Fruit fly (Drosophila melanogaster) whole organism, embryonic: Measurements from ENCODE around the gene Ssl2.

Source experiments
- CG10267 ChIP-seq: fragments of 200-800 bp; sonication (Bioruptor generic); optimal IDR thresholded peaks from 2 replicates; lab custom pipeline; 2018; ENCODE audit warnings: missing biosample characterization, mild to moderate bottlenecking, missing genetic modification characterization, moderate library complexity
- CG12659 ChIP-seq: fragments of 200-800 bp; sonication (Bioruptor generic); optimal IDR thresholded peaks from 3 replicates; lab custom pipeline; 2017; ENCODE audit warnings: mild to moderate bottlenecking, missing biosample characterization, missing genetic modification reagents, missing genetic modification characterization
- CG12942 ChIP-seq: fragments of 200-800 bp; sonication (Bioruptor generic); optimal IDR thresholded peaks from 3 replicates; lab custom pipeline; 2016; ENCODE audit warnings: missing biosample characterization, missing genetic modification characterization
- CG13894 ChIP-seq: fragments of 200-800 bp; sonication (Bioruptor generic); optimal IDR thresholded peaks from 3 replicates; lab custom pipeline; 2018; ENCODE audit warnings: missing biosample characterization, mild to moderate bottlenecking, missing genetic modification characterization, moderate library complexity
- CG14667 ChIP-seq: fragments of 200-800 bp; sonication (Bioruptor generic); IDR thresholded peaks from 2 replicates; pipeline ENCODE4 v1.3.6; 2022; ENCODE audit warnings: missing biosample characterization, missing genetic modification characterization
- CG15601 ChIP-seq: fragments of 200-800 bp; sonication (Bioruptor generic); optimal IDR thresholded peaks from 3 replicates; lab custom pipeline; 2019; ENCODE audit warnings: missing biosample characterization, mild to moderate bottlenecking, missing genetic modification characterization, moderate library complexity
- CG15696 ChIP-seq: fragments of 200-800 bp; sonication (Bioruptor generic); optimal IDR thresholded peaks from 2 replicates; lab custom pipeline; 2019; ENCODE audit warnings: missing biosample characterization, mild to moderate bottlenecking, missing genetic modification characterization, moderate library complexity
- CG31224 ChIP-seq: fragments of 200-800 bp; sonication (Bioruptor generic); IDR thresholded peaks from 2 replicates; pipeline ENCODE4 v1.3.6; 2022; ENCODE audit warnings: missing biosample characterization, missing genetic modification characterization
- CG33557 ChIP-seq: fragments of 200-800 bp; sonication (Bioruptor generic); optimal IDR thresholded peaks from 2 replicates; lab custom pipeline; 2019; ENCODE audit warnings: missing biosample characterization, mild to moderate bottlenecking, missing genetic modification characterization, moderate library complexity
- CG3726 ChIP-seq: fragments of 200-800 bp; sonication (Bioruptor generic); IDR thresholded peaks from 3 replicates; pipeline ENCODE4, ENCODE4 v1.3.6; 2022; ENCODE audit warnings: missing biosample characterization, missing genetic modification characterization
- CG5180 ChIP-seq: fragments of 200-800 bp; sonication (Bioruptor generic); optimal IDR thresholded peaks from 3 replicates; lab custom pipeline; 2017; ENCODE audit warnings: missing biosample characterization, missing genetic modification characterization, mild to moderate bottlenecking, moderate library complexity, missing genetic modification reagents
- CG7372 ChIP-seq: fragments of 200-800 bp; sonication (Bioruptor generic); IDR thresholded peaks from 2 replicates; pipeline ENCODE4 v1.3.6; 2022; ENCODE audit warnings: missing biosample characterization, missing genetic modification characterization
- CG9609 ChIP-seq: fragments of 200-800 bp; sonication (Bioruptor generic); optimal IDR thresholded peaks from 3 replicates; lab custom pipeline; 2016; ENCODE audit warnings: missing biosample characterization, missing genetic modification characterization
- CG9797 ChIP-seq: fragments of 200-800 bp; sonication (Bioruptor generic); optimal IDR thresholded peaks from 3 replicates; lab custom pipeline; 2018; ENCODE audit warnings: missing biosample characterization, mild to moderate bottlenecking, missing genetic modification characterization
- Chrac-16 ChIP-seq: fragments of 200-800 bp; sonication (Bioruptor generic); optimal IDR thresholded peaks from 3 replicates; lab custom pipeline; 2016; ENCODE audit warnings: missing biosample characterization, missing genetic modification characterization
- D19A ChIP-seq: fragments of 200-800 bp; optimal IDR thresholded peaks from 3 replicates; lab custom pipeline; 2019; ENCODE audit warnings: missing biosample characterization, mild to moderate bottlenecking, missing genetic modification characterization, moderate library complexity
- Deaf1 ChIP-seq: fragments of 200-800 bp; optimal IDR thresholded peaks from 3 replicates; lab custom pipeline; 2019; ENCODE audit warnings: missing biosample characterization, mild to moderate bottlenecking, missing genetic modification characterization, moderate library complexity
- Doc2 ChIP-seq: fragments of 200-800 bp; sonication (Bioruptor generic); IDR thresholded peaks from 2 replicates; pipeline ENCODE4 v1.3.6; 2022; ENCODE audit warnings: missing biosample characterization, missing genetic modification characterization
- Fer1 ChIP-seq: fragments of 200-800 bp; sonication (Bioruptor generic); optimal IDR thresholded peaks from 2 replicates; lab custom pipeline; 2017; ENCODE audit warnings: missing biosample characterization, mild to moderate bottlenecking, missing genetic modification characterization
- HLHmδ ChIP-seq: fragments of 200-800 bp; sonication (Bioruptor generic); optimal IDR thresholded peaks from 2 replicates; lab custom pipeline; 2018; ENCODE audit warnings: missing biosample characterization, mild to moderate bottlenecking, missing genetic modification characterization, moderate library complexity
- Hr51 ChIP-seq, 2 experiments: fragments of 200-800 bp; sonication (Bioruptor generic); optimal IDR thresholded peaks; 2 replicates in 1 of 2; 3 replicates in 1 of 2; lab custom pipeline; 2016 to 2018; ENCODE audit warnings: missing biosample characterization in 2 of 2, missing genetic modification characterization in 2 of 2, mild to moderate bottlenecking in 1 of 2, moderate library complexity in 1 of 2
- Hr78 ChIP-seq, 2 experiments: fragments of 200-800 bp in 1 of 2; fragments of >200 bp in 1 of 2; sonication (Bioruptor generic) in 1 of 2; optimal IDR thresholded peaks; 2 replicates each; lab custom pipeline; 2017 to 2019; ENCODE audit warnings: missing biosample characterization in 2 of 2, missing genetic modification characterization in 2 of 2, mild to moderate bottlenecking in 1 of 2, moderate library complexity in 1 of 2
- MESR4 ChIP-seq: fragments of 200-800 bp; sonication (Bioruptor generic); optimal IDR thresholded peaks from 2 replicates; lab custom pipeline; 2018; ENCODE audit warnings: missing biosample characterization, mild to moderate bottlenecking, missing genetic modification characterization, moderate library complexity
- Meics ChIP-seq: fragments of 200-800 bp; sonication (Bioruptor generic); optimal IDR thresholded peaks from 2 replicates; lab custom pipeline; 2017; ENCODE audit warnings: missing biosample characterization, mild to moderate bottlenecking, missing genetic modification characterization
- Mes4 ChIP-seq: fragments of 200-800 bp; sonication (Bioruptor generic); optimal IDR thresholded peaks from 2 replicates; lab custom pipeline; 2016; ENCODE audit warnings: missing biosample characterization, missing genetic modification characterization
- NC2α ChIP-seq: fragments of 200-800 bp; sonication (Bioruptor generic); optimal IDR thresholded peaks from 2 replicates; lab custom pipeline; 2016; ENCODE audit warnings: missing biosample characterization, missing genetic modification characterization
- Xrp1 ChIP-seq: fragments of 200-800 bp; sonication (Bioruptor generic); IDR thresholded peaks from 2 replicates; pipeline ENCODE4 v1.3.6; 2022; ENCODE audit warnings: missing biosample characterization, missing genetic modification characterization
- abd-A ChIP-seq: fragments of 200-800 bp; sonication (Bioruptor generic); optimal IDR thresholded peaks from 3 replicates; lab custom pipeline; 2019; ENCODE audit warnings: missing biosample characterization, mild to moderate bottlenecking, missing genetic modification characterization, moderate library complexity
- ase ChIP-seq: fragments of 200-800 bp; sonication (Bioruptor generic); IDR thresholded peaks from 3 replicates; pipeline ENCODE4 v1.3.6; 2022; ENCODE audit warnings: missing biosample characterization, missing genetic modification characterization
- btn ChIP-seq: fragments of 200-800 bp; sonication (Bioruptor generic); optimal IDR thresholded peaks from 2 replicates; lab custom pipeline; 2016; ENCODE audit warnings: missing biosample characterization, missing genetic modification characterization
- cad ChIP-seq: fragments of >200 bp; optimal IDR thresholded peaks from 2 replicates; lab custom pipeline; 2017; ENCODE audit warnings: missing biosample characterization, missing genetic modification characterization
- chinmo ChIP-seq: fragments of 200-800 bp; sonication (Bioruptor generic); IDR thresholded peaks from 4 replicates; pipeline ENCODE4 v1.3.6; 2022; ENCODE audit warnings: missing biosample characterization, missing genetic modification characterization; ENCODE audit not compliant: partially characterized antibody
- chn ChIP-seq: fragments of 200-800 bp; sonication (Bioruptor generic); optimal IDR thresholded peaks from 2 replicates; lab custom pipeline; 2016; ENCODE audit warnings: missing biosample characterization, missing genetic modification characterization
- emc ChIP-seq: fragments of 200-800 bp; sonication (Bioruptor generic); optimal IDR thresholded peaks from 2 replicates; lab custom pipeline; 2016; ENCODE audit warnings: missing biosample characterization, missing genetic modification characterization
- esg ChIP-seq: fragments of 200-800 bp; sonication (Bioruptor generic); conservative IDR thresholded peaks from 2 replicates; pipeline ENCODE4 v1.3.6; 2022; ENCODE audit warnings: missing biosample characterization, missing genetic modification characterization
- fd96Cb ChIP-seq: fragments of 200-800 bp; sonication (Bioruptor generic); optimal IDR thresholded peaks from 2 replicates; lab custom pipeline; 2018; ENCODE audit warnings: missing biosample characterization, mild to moderate bottlenecking, missing genetic modification characterization, moderate library complexity
- gcm ChIP-seq: fragments of 200-800 bp; sonication (Bioruptor generic); optimal IDR thresholded peaks from 2 replicates; lab custom pipeline; 2019; ENCODE audit warnings: missing biosample characterization, mild to moderate bottlenecking, missing genetic modification characterization, moderate library complexity
- gsb ChIP-seq: fragments of 200-800 bp; sonication (Bioruptor generic); IDR thresholded peaks from 2 replicates; pipeline ENCODE4 v1.3.6; 2022; ENCODE audit warnings: missing biosample characterization, missing genetic modification characterization
- gt ChIP-seq: fragments of 200-800 bp; sonication (Bioruptor generic); IDR thresholded peaks from 2 replicates; pipeline ENCODE4 v1.3.6; 2022; ENCODE audit warnings: missing biosample characterization, missing genetic modification characterization
- jigr1 ChIP-seq: fragments of 200-800 bp; sonication (Bioruptor generic); IDR thresholded peaks from 3 replicates; pipeline ENCODE4 v1.3.6; 2022; ENCODE audit warnings: missing biosample characterization, missing genetic modification characterization
- klu ChIP-seq: fragments of 200-800 bp; sonication (Bioruptor generic); IDR thresholded peaks from 2 replicates; pipeline ENCODE4 v1.3.6; 2022; ENCODE audit warnings: missing biosample characterization, missing genetic modification characterization
- nmo ChIP-seq: fragments of 200-800 bp; sonication (Bioruptor generic); optimal IDR thresholded peaks from 2 replicates; lab custom pipeline; 2018; ENCODE audit warnings: missing biosample characterization, mild to moderate bottlenecking, missing genetic modification characterization, moderate library complexity
- nom ChIP-seq: fragments of 200-800 bp; sonication (Bioruptor generic); optimal IDR thresholded peaks from 2 replicates; lab custom pipeline; 2017; ENCODE audit warnings: missing biosample characterization, missing genetic modification characterization, mild to moderate bottlenecking, moderate library complexity, missing genetic modification reagents
- pfk ChIP-seq: fragments of 200-800 bp; sonication (Bioruptor generic); optimal IDR thresholded peaks from 2 replicates; lab custom pipeline; 2018; ENCODE audit warnings: missing biosample characterization, mild to moderate bottlenecking, missing genetic modification characterization, moderate library complexity
- pita ChIP-seq: fragments of 200-800 bp; sonication (Bioruptor generic); optimal IDR thresholded peaks from 2 replicates; lab custom pipeline; 2017; ENCODE audit warnings: missing biosample characterization, mild to moderate bottlenecking, missing genetic modification characterization
- pum ChIP-seq: fragments of 200-800 bp; sonication (Bioruptor generic); optimal IDR thresholded peaks from 2 replicates; lab custom pipeline; 2016; ENCODE audit warnings: missing biosample characterization, missing genetic modification characterization
- sd ChIP-seq: fragments of 200-800 bp; sonication (Bioruptor generic); optimal IDR thresholded peaks from 3 replicates; lab custom pipeline; 2018; ENCODE audit warnings: missing biosample characterization, mild to moderate bottlenecking, missing genetic modification characterization, moderate library complexity
- slp2 ChIP-seq: fragments of 200-800 bp; sonication (Bioruptor generic); optimal IDR thresholded peaks from 2 replicates; lab custom pipeline; 2016; ENCODE audit warnings: missing biosample characterization, missing genetic modification characterization
- ttk ChIP-seq: fragments of 200-800 bp; sonication (Bioruptor generic); IDR thresholded peaks from 2 replicates; pipeline ENCODE4 v2.1.2; 2022; ENCODE audit warnings: missing biosample characterization, missing genetic modification characterization
- tx ChIP-seq: fragments of 200-800 bp; sonication (Bioruptor generic); optimal IDR thresholded peaks from 2 replicates; lab custom pipeline; 2016; ENCODE audit warnings: missing biosample characterization, missing genetic modification characterization

The Ssl2 gene

dm6 chr3R:29074001-29074609, 41.7 kb upstream of the Ssl2 start (continued):
- TF ChIP-seq Hr51 (GFP tag; optimal IDR thresholded peaks at IDR 0.05; lab: Kevin White, UChicago) (no peak), NC2α (GFP tag; lab: Kevin White, UChicago) (no peak), jigr1 (no peak), chinmo (GFP tag; lab: Robert Waterston, UW) (peak; percentile 79; the same call in 2 of the 4 replicates), CG13894 (tag; lab: Kevin White, UChicago) (peak; percentile 49), nmo (GFP tag; lab: Kevin White, UChicago) (no peak), Xrp1 (0 out of 2 replicates have a peak, but pooled peaks have one; percentile 19), CG10267 (tag; lab: Kevin White, UChicago) (no peak), Hr78 (GFP tag; optimal IDR thresholded peaks at IDR 0.05; lab: Kevin White, UChicago) (peak in 1 of 2 experiments; percentile 6), Fer1 (peak; percentile 30), ase (GFP tag; lab: Robert Waterston, UW) (no peak), esg (GFP tag; lab: Robert Waterston, UW) (no peak), gcm (GFP tag; lab: Kevin White, UChicago) (peak; percentile 2), Chrac-16 (GFP tag; lab: Kevin White, UChicago) (no peak), CG3726 (no peak), sd (tag; lab: Kevin White, UChicago) (peak; percentile 32), pita (GFP tag; lab: Kevin White, UChicago) (no peak), tx (GFP tag; lab: Kevin White, UChicago) (no peak), klu (GFP tag; lab: Robert Waterston, UW) (no peak), CG31224 (GFP tag; lab: Robert Waterston, UW) (no peak), chn (no peak), nom (GFP tag; lab: Kevin White, UChicago) (peak; percentile 70), fd96Cb (tag; lab: Kevin White, UChicago) (no peak), HLHmδ (peak; percentile 78), Mes4 (GFP tag; lab: Kevin White, UChicago) (no peak), Deaf1 (tag; lab: Kevin White, UChicago) (no peak), abd-A (peak; percentile 82), D19A (tag; lab: Kevin White, UChicago) (peak; percentile 64), CG9609 (GFP tag; lab: Kevin White, UChicago) (no peak), CG7372 (no peak), CG33557 (GFP tag; lab: Kevin White, UChicago) (peak; percentile 27), CG5180 (GFP tag; lab: Kevin White, UChicago) (peak; percentile 2), gt (no peak), gsb (GFP tag; lab: Robert Waterston, UW) (no peak), Doc2 (GFP tag; lab: Robert Waterston, UW) (no peak), CG15601 (peak; percentile 5), slp2 (GFP tag; lab: Kevin White, UChicago) (no peak), CG15696 (peak; percentile 19), CG12942 (no peak), CG9797 (no peak), btn (GFP tag; lab: Kevin White, UChicago) (no peak), cad (GFP tag; lab: Kevin White, UChicago) (peak; percentile 63), emc (GFP tag; lab: Kevin White, UChicago) (no peak), pfk (GFP tag; lab: Kevin White, UChicago) (no peak), CG12659 (GFP tag; lab: Kevin White, UChicago) (no peak), pum (GFP tag; lab: Kevin White, UChicago) (no peak), ttk (GFP tag; lab: Robert Waterston, UW) (no peak), MESR4 (GFP tag; lab: Kevin White, UChicago) (no peak), CG14667 (GFP tag; lab: Robert Waterston, UW) (no peak), Meics (GFP tag; lab: Kevin White, UChicago) (no peak)
